Worm (Caenorhabditis elegans) whole organism, L1 larva: ENCODE results near the gene rnst-2.

ENCODE experiments used
- C16A3.4 ChIP-seq: fragments of 150-350 bp; optimal IDR thresholded peaks from 2 replicates; lab custom pipeline; 2014; ENCODE audit warnings: missing biosample characterization, missing genetic modification characterization
- Y116A8C.19 ChIP-seq: sonication (generic microtip); optimal IDR thresholded peaks from 2 replicates; lab custom pipeline; 2016; ENCODE audit warnings: missing compliant biosample characterization, missing genetic modification characterization, borderline replicate concordance
- aha-1 ChIP-seq: fragments of 150-350 bp; optimal IDR thresholded peaks from 2 replicates; lab custom pipeline; 2014; ENCODE audit warnings: missing biosample characterization, missing genetic modification characterization
- ceh-90 ChIP-seq: sonication (generic microtip); optimal IDR thresholded peaks from 2 replicates; lab custom pipeline; 2016; ENCODE audit warnings: missing genetic modification characterization, missing compliant biosample characterization
- dsc-1 ChIP-seq: sonication (generic microtip); optimal IDR thresholded peaks from 2 replicates; lab custom pipeline; 2016; ENCODE audit warnings: mild to moderate bottlenecking, missing genetic modification characterization, missing compliant biosample characterization
- efl-1 ChIP-seq, 4 experiments: fragments of 150-350 bp; optimal IDR thresholded peaks in 3 of 4; peaks in 1 of 4; 1 replicate in 1 of 4; 2 replicates in 3 of 4; lab custom pipeline; 2014; ENCODE audit warnings: missing biosample characterization in 2 of 4, missing genetic modification characterization in 2 of 4, missing genetic modification reagents in 2 of 4
- egl-13 ChIP-seq: sonication (generic microtip); optimal IDR thresholded peaks from 2 replicates; lab custom pipeline; 2016; ENCODE audit warnings: missing genotype, missing genetic modification reagents, missing genetic modification characterization, missing compliant biosample characterization
- egl-27 ChIP-seq, 2 experiments: fragments of 150-350 bp in 1 of 2; sonication (generic microtip); optimal IDR thresholded peaks; 3 replicates each; lab custom pipeline; 2017 to 2018; ENCODE audit warnings: missing biosample characterization in 2 of 2, missing genetic modification characterization in 2 of 2, missing genetic modification reagents in 2 of 2
- elt-2 ChIP-seq: sonication (generic microtip); optimal IDR thresholded peaks from 2 replicates; lab custom pipeline; 2016; ENCODE audit warnings: missing genetic modification characterization, mild to moderate bottlenecking, inconsistent platforms, missing compliant biosample characterization, missing genetic modification reagents
- elt-3 ChIP-seq, 6 experiments: fragments of 150-350 bp in 1 of 6; sonication (generic microtip); optimal IDR thresholded peaks; 2 replicates each; lab custom pipeline; 2017 to 2018; ENCODE audit warnings: missing biosample characterization in 6 of 6, missing genetic modification characterization in 6 of 6, inconsistent platforms in 1 of 6
- ets-5 ChIP-seq: fragments of 200-800 bp; sonication (Bioruptor generic); IDR thresholded peaks from 2 replicates; pipeline ENCODE4 v1.3.6; 2022; ENCODE audit warnings: missing genetic modification characterization, missing compliant biosample characterization
- fkh-10 ChIP-seq: sonication (generic microtip); optimal IDR thresholded peaks from 2 replicates; lab custom pipeline; 2017; ENCODE audit warnings: missing biosample characterization, missing genetic modification reagents, missing genetic modification characterization
- fkh-8 ChIP-seq: sonication (generic microtip); optimal IDR thresholded peaks from 2 replicates; lab custom pipeline; 2016; ENCODE audit warnings: mild to moderate bottlenecking, missing genetic modification characterization, missing compliant biosample characterization
- hlh-17 ChIP-seq: fragments of 200-800 bp; sonication (Bioruptor generic); optimal IDR thresholded peaks from 2 replicates; lab custom pipeline; 2018; ENCODE audit warnings: missing genetic modification characterization, mild to moderate bottlenecking, missing compliant biosample characterization, moderate library complexity, borderline replicate concordance
- irx-1 ChIP-seq: sonication (generic microtip); optimal IDR thresholded peaks from 2 replicates; lab custom pipeline; 2016; ENCODE audit warnings: missing genetic modification characterization, missing compliant biosample characterization
- lin-13 ChIP-seq: fragments of 150-350 bp; optimal IDR thresholded peaks from 2 replicates; lab custom pipeline; 2014; ENCODE audit warnings: missing biosample characterization, missing genetic modification reagents, missing genetic modification characterization
- lin-14 ChIP-seq: fragments of 200-800 bp; sonication (Bioruptor generic); optimal IDR thresholded peaks from 2 replicates; lab custom pipeline; 2018; ENCODE audit warnings: mild to moderate bottlenecking, missing genetic modification characterization, moderate library complexity, missing compliant biosample characterization
- lin-15B ChIP-seq: fragments of 150-350 bp; sonication (generic microtip); optimal IDR thresholded peaks from 3 replicates; lab custom pipeline; 2014; ENCODE audit warnings: missing biosample characterization, missing genetic modification characterization
- mab-9 ChIP-seq: fragments of 200-800 bp; sonication (Bioruptor generic); IDR thresholded peaks from 2 replicates; pipeline ENCODE4 v1.3.6; 2022; ENCODE audit warnings: missing genetic modification reagents, missing genetic modification characterization, missing compliant biosample characterization
- mef-2 ChIP-seq: fragments of 150-350 bp; optimal IDR thresholded peaks from 2 replicates; lab custom pipeline; 2014; ENCODE audit warnings: missing biosample characterization, missing genetic modification characterization
- mep-1 ChIP-seq: fragments of 150-350 bp; optimal IDR thresholded peaks from 2 replicates; lab custom pipeline; 2014; ENCODE audit warnings: missing biosample characterization, missing genetic modification characterization
- nhr-11 ChIP-seq: fragments of 150-350 bp; optimal IDR thresholded peaks from 2 replicates; lab custom pipeline; 2014; ENCODE audit warnings: missing biosample characterization, missing genetic modification characterization
- nhr-12 ChIP-seq: sonication (generic microtip); optimal IDR thresholded peaks from 2 replicates; lab custom pipeline; 2017; ENCODE audit warnings: missing biosample characterization, missing genetic modification characterization
- nhr-28 ChIP-seq: fragments of 150-350 bp; optimal IDR thresholded peaks from 2 replicates; lab custom pipeline; 2014; ENCODE audit warnings: missing biosample characterization, missing genetic modification characterization
- nhr-85 ChIP-seq: sonication (generic microtip); peaks from one replicate; lab custom pipeline; 2016; ENCODE audit warnings: missing genetic modification characterization, inconsistent platforms, missing compliant biosample characterization
- nhr-90 ChIP-seq: sonication (generic microtip); optimal IDR thresholded peaks from 2 replicates; lab custom pipeline; 2016; ENCODE audit warnings: mild to moderate bottlenecking, missing genetic modification characterization, missing compliant biosample characterization; ENCODE audit not compliant: poor library complexity
- pqm-1 ChIP-seq: sonication (generic microtip); optimal IDR thresholded peaks from 3 replicates; lab custom pipeline; 2017; ENCODE audit warnings: missing biosample characterization, missing genetic modification characterization
- skn-1 ChIP-seq: fragments of 150-350 bp; optimal IDR thresholded peaks from 2 replicates; lab custom pipeline; 2014; ENCODE audit warnings: missing biosample characterization, missing genetic modification characterization
- snpc-4 ChIP-seq: fragments of 150-350 bp; optimal IDR thresholded peaks from 2 replicates; lab custom pipeline; 2014; ENCODE audit warnings: missing biosample characterization, missing genetic modification characterization
- sox-4 ChIP-seq: sonication (generic microtip); optimal IDR thresholded peaks from 2 replicates; lab custom pipeline; 2016; ENCODE audit warnings: missing genetic modification characterization, missing compliant biosample characterization
- sptf-1 ChIP-seq: fragments of 150-350 bp; optimal IDR thresholded peaks from 2 replicates; lab custom pipeline; 2014; ENCODE audit warnings: missing biosample characterization, missing genetic modification characterization
- swsn-7 ChIP-seq: sonication (generic microtip); optimal IDR thresholded peaks from 2 replicates; lab custom pipeline; 2016; ENCODE audit warnings: missing genetic modification characterization, missing compliant biosample characterization
- tlp-1 ChIP-seq: fragments of 150-350 bp; optimal IDR thresholded peaks from 2 replicates; lab custom pipeline; 2014; ENCODE audit warnings: missing biosample characterization, missing genetic modification characterization
- unc-86 ChIP-seq: sonication (generic microtip); optimal IDR thresholded peaks from 2 replicates; lab custom pipeline; 2016; ENCODE audit warnings: missing genetic modification characterization, missing compliant biosample characterization
- xbp-1 ChIP-seq: sonication (generic microtip); optimal IDR thresholded peaks from 2 replicates; lab custom pipeline; 2016; ENCODE audit warnings: missing genetic modification characterization, missing compliant biosample characterization
- zag-1 ChIP-seq: fragments of 150-350 bp; optimal IDR thresholded peaks from 2 replicates; lab custom pipeline; 2014; ENCODE audit warnings: missing biosample characterization, missing genetic modification characterization
- zip-4 ChIP-seq: fragments of 200-800 bp; sonication (Bioruptor generic); optimal IDR thresholded peaks from 2 replicates; lab custom pipeline; 2018; ENCODE audit warnings: mild to moderate bottlenecking, missing genetic modification characterization, moderate library complexity, missing compliant biosample characterization
- ztf-11 ChIP-seq, 2 experiments: sonication (generic microtip); optimal IDR thresholded peaks; 2 replicates each; lab custom pipeline; 2016 to 2017; ENCODE audit warnings: missing genetic modification characterization in 2 of 2, missing biosample characterization in 1 of 2, missing compliant biosample characterization in 1 of 2
- ztf-4 ChIP-seq: fragments of 150-350 bp; optimal IDR thresholded peaks from 2 replicates; lab custom pipeline; 2014; ENCODE audit warnings: missing biosample characterization, missing genetic modification characterization

The rnst-2 gene

ce11 chrV:1023367-1023766, 38.0 kb upstream of the rnst-2 start, which contains the start of gene pei-2:
Gene pei-2 (minus strand): TSS chrV:1023467.
- TF ChIP-seq swsn-7 (tag; lab: Kevin White, UChicago) = no peak
- TF ChIP-seq ztf-4 (tag; lab: Kevin White, UChicago) = no peak
- TF ChIP-seq unc-86 (tag; lab: Kevin White, UChicago) = no peak
- TF ChIP-seq nhr-90 = no peak
- no peak for TF ChIP-seq Y116A8C.19 (tag; lab: Kevin White, UChicago)
- TF ChIP-seq zip-4 = no peak
- TF ChIP-seq nhr-11 (tag; lab: Kevin White, UChicago) = no peak
- TF ChIP-seq mep-1 = no peak
- TF ChIP-seq elt-2 (tag; lab: Kevin White, UChicago) = no peak
- TF ChIP-seq ztf-11 (tag; optimal IDR thresholded peaks at IDR 0.05; lab: Kevin White, UChicago) = no peak
- TF ChIP-seq mab-9 = no peak
- TF ChIP-seq elt-3 (tag; optimal IDR thresholded peaks at IDR 0.05; lab: Kevin White, UChicago) = no peak
- TF ChIP-seq egl-13 = no peak
- no peak for TF ChIP-seq ceh-90 (tag; lab: Kevin White, UChicago)
- no peak for TF ChIP-seq lin-15B (tag; lab: Kevin White, UChicago)
- TF ChIP-seq, all 84 proteins: peak for 0

- TF ChIP-seq nhr-85 (tag; lab: Kevin White, UChicago) = no peak
- no peak for TF ChIP-seq ets-5 (GFP tag; lab: Robert Waterston, UW)
- TF ChIP-seq elt-3 (tag; optimal IDR thresholded peaks at IDR 0.05; lab: Kevin White, UChicago) = no peak
- no peak for TF ChIP-seq pqm-1 (tag; lab: Kevin White, UChicago)
- no peak for TF ChIP-seq hlh-17 (GFP tag; lab: Kevin White, UChicago)
- no peak for TF ChIP-seq lin-14 (GFP tag; lab: Kevin White, UChicago)
- no peak for TF ChIP-seq ztf-11 (tag; optimal IDR thresholded peaks at IDR 0.05; lab: Kevin White, UChicago)
- no peak for TF ChIP-seq sox-4 (tag; lab: Kevin White, UChicago)
- no peak for TF ChIP-seq skn-1 (tag; lab: Kevin White, UChicago)
- TF ChIP-seq tlp-1 (tag; lab: Kevin White, UChicago) = no peak
- no peak for TF ChIP-seq mef-2 (tag; lab: Kevin White, UChicago)
- TF ChIP-seq fkh-10 (GFP tag; lab: Kevin White, UChicago) = no peak
- no peak for TF ChIP-seq lin-15B (tag; lab: Kevin White, UChicago)
- TF ChIP-seq sptf-1 = no peak
- no peak for TF ChIP-seq nhr-90
- no peak for TF ChIP-seq C16A3.4 (tag; lab: Kevin White, UChicago)
- TF ChIP-seq nhr-12 = no peak
- TF ChIP-seq ceh-90 (tag; lab: Kevin White, UChicago) = no peak
- TF ChIP-seq xbp-1 (tag; lab: Kevin White, UChicago) = no peak
- no peak for TF ChIP-seq snpc-4 (tag; lab: Kevin White, UChicago)
Measured at ce11 chrV:1027044-1027443, 34.4 kb upstream of the rnst-2 start, which contains the start of gene R09A1.3. Gene R09A1.3 (minus strand): TSS chrV:1027074.

ce11 chrV:1033304-1033703, 28.1 kb upstream of the rnst-2 start, which contains the start of gene flp-34:
Gene flp-34 (minus strand): TSS chrV:1033404.
- no peak for TF ChIP-seq efl-1 (optimal IDR thresholded peaks at IDR 0.05; lab: Kevin White, UChicago)
- peak in 1 of 2 experiments; percentile 3 for TF ChIP-seq efl-1 (GFP tag; optimal IDR thresholded peaks at IDR 0.05 in 1 of 2; lab: Kevin White, UChicago)
- TF ChIP-seq snpc-4 (tag; lab: Kevin White, UChicago) = no peak
- TF ChIP-seq lin-13 (GFP tag; lab: Kevin White, UChicago) = no peak
- TF ChIP-seq irx-1 (tag; lab: Kevin White, UChicago) = no peak
- TF ChIP-seq skn-1 (tag; lab: Kevin White, UChicago) = no peak
- TF ChIP-seq mep-1 = no peak
- TF ChIP-seq sox-4 (tag; lab: Kevin White, UChicago) = no peak

- TF ChIP-seq xbp-1 (tag; lab: Kevin White, UChicago) (no peak), sptf-1 (no peak), dsc-1 (tag; lab: Kevin White, UChicago) (no peak), ztf-11 (tag; optimal IDR thresholded peaks at IDR 0.05; lab: Kevin White, UChicago) (no peak), fkh-8 (tag; lab: Kevin White, UChicago) (no peak), Y116A8C.19 (tag; lab: Kevin White, UChicago) (no peak), fkh-10 (GFP tag; lab: Kevin White, UChicago) (no peak), egl-27 (tag; optimal IDR thresholded peaks at IDR 0.05; lab: Kevin White, UChicago) (no peak), aha-1 (tag; lab: Kevin White, UChicago) (no peak), nhr-28 (tag; lab: Kevin White, UChicago) (no peak), nhr-11 (tag; lab: Kevin White, UChicago) (no peak), zag-1 (tag; lab: Kevin White, UChicago) (no peak), egl-13 (no peak)
Measured at ce11 chrV:1038074-1038473, 23.3 kb upstream of the rnst-2 start.
